Worm (Caenorhabditis elegans) whole organism, L4 larva: Measurements from ENCODE around the gene csb-1.

Experiments
- F37D6.2 ChIP-seq: sonication (generic microtip); optimal IDR thresholded peaks from 2 replicates; lab custom pipeline; 2016; ENCODE audit warnings: mild to moderate bottlenecking, missing genetic modification characterization, missing compliant biosample characterization
- F44E2.7 ChIP-seq: fragments of 200-800 bp; sonication (Bioruptor generic); IDR thresholded peaks from 2 replicates; pipeline ENCODE4 v2.1.2; 2022; ENCODE audit warnings: missing genetic modification characterization, missing compliant biosample characterization
- ama-1 ChIP-seq: fragments of 150-350 bp; optimal IDR thresholded peaks from 2 replicates; lab custom pipeline; 2014; ENCODE audit warnings: inconsistent platforms, mixed read lengths
- fkh-10 ChIP-seq: fragments of 150-350 bp; optimal IDR thresholded peaks from 2 replicates; lab custom pipeline; 2014; ENCODE audit warnings: missing biosample characterization, missing genetic modification reagents, missing genetic modification characterization
- fos-1 ChIP-seq: fragments of 150-350 bp; optimal IDR thresholded peaks from 2 replicates; lab custom pipeline; 2014; ENCODE audit warnings: missing biosample characterization, missing genetic modification characterization
- mdl-1 ChIP-seq, 2 experiments: fragments of 150-350 bp in 1 of 2; sonication (generic microtip) in 1 of 2; optimal IDR thresholded peaks; 2 replicates each; lab custom pipeline; 2014 to 2017; ENCODE audit warnings: missing biosample characterization in 2 of 2, missing genetic modification characterization in 2 of 2
- mep-1 ChIP-seq: fragments of 150-350 bp; sonication (generic microtip); optimal IDR thresholded peaks from 3 replicates; lab custom pipeline; 2014; ENCODE audit warnings: missing biosample characterization, missing genetic modification characterization
- pha-4 ChIP-seq, 2 experiments: fragments of 150-350 bp in 1 of 2; fragments of 200-800 bp in 1 of 2; sonication (Bioruptor generic) in 1 of 2; IDR thresholded peaks in 1 of 2; optimal IDR thresholded peaks in 1 of 2; 2 replicates each; pipeline versions ENCODE4 v1.3.6 to Lab custom; 2014 to 2022; ENCODE audit warnings: missing genetic modification characterization in 2 of 2, missing genetic modification reagents in 2 of 2, missing biosample characterization in 1 of 2, missing compliant biosample characterization in 1 of 2
- rbr-2 ChIP-seq: sonication (generic microtip); optimal IDR thresholded peaks from 2 replicates; lab custom pipeline; 2016; ENCODE audit warnings: missing genotype, missing genetic modification characterization, missing compliant biosample characterization
- skn-1 ChIP-seq: fragments of 150-350 bp; optimal IDR thresholded peaks from 2 replicates; lab custom pipeline; 2014; ENCODE audit warnings: missing biosample characterization, missing genetic modification characterization
- unc-39 ChIP-seq: sonication (generic microtip); optimal IDR thresholded peaks from 2 replicates; lab custom pipeline; 2017; ENCODE audit warnings: missing biosample characterization, missing genetic modification characterization
- ztf-11 ChIP-seq: fragments of 150-350 bp; optimal IDR thresholded peaks from 2 replicates; lab custom pipeline; 2014; ENCODE audit warnings: missing biosample characterization, missing genetic modification characterization

DNA sequence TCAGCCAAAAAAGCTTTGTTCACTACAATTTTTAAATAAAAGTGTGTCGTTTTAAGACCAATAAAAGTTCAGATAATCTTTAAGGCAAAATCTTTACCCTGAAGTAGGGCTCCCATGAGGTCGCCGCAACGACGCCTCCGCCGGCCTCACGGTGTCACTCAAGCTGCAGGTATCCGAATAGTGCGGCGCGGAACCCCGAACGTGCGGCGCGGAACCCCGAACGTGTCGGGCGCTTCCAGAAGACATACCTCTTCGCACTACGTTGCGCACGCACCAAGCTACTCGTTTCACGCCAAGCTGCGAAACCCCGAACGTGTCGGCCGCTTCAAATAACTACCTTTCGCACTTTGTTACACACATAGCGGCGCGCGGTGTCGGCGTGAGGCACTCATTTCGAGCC, 47.1 kb upstream of the csb-1 start:
- TF ChIP-seq F37D6.2 (tag; lab: Kevin White, UChicago) (no peak), fos-1 (tag; lab: Kevin White, UChicago) (no peak), unc-39 (tag; lab: Kevin White, UChicago) (no peak), fkh-10 (GFP tag; lab: Kevin White, UChicago) (no peak), mep-1 (tag; lab: Kevin White, UChicago) (no peak), mdl-1 (tag; optimal IDR thresholded peaks at IDR 0.05; lab: Kevin White, UChicago) (no peak), pha-4 (GFP tag; IDR thresholded peaks at IDR 0.05; lab: Robert Waterston, UW) (no peak), pha-4 (tag; optimal IDR thresholded peaks at IDR 0.05; lab: Kevin White, UChicago) (no peak), ama-1 (lab: Kevin White, UChicago) (no peak), F44E2.7 (GFP tag; lab: Robert Waterston, UW) (no peak), ztf-11 (tag; lab: Kevin White, UChicago) (no peak), skn-1 (tag; lab: Kevin White, UChicago) (no peak), rbr-2 (tag; lab: Kevin White, UChicago) (no peak)
